Worm (Caenorhabditis elegans): ENCODE data around the gene R02D5.8.

ce11 chrV:14482728-14483210, 36.4 kb downstream of the R02D5.8 start, which contains the start of gene R02D5.3:
- TF ChIP-seq flt-1 (GFP tag; IDR thresholded peaks at IDR 0.05) (no peak), tab-1 (GFP tag; IDR thresholded peaks at IDR 0.05) (no peak), cog-1 (tag; optimal IDR thresholded peaks at IDR 0.05) (no peak)
